Fruit fly (Drosophila melanogaster) Kc167 (cell line): Measurements from ENCODE around the gene ovo.

ENCODE experiments used
- Myc ChIP-seq: fragments of >200 bp; optimal IDR thresholded peaks from 2 replicates; lab custom pipeline; 2017; ENCODE audit warnings: missing external identifiers
- Sin3A ChIP-seq: fragments of >200 bp; optimal IDR thresholded peaks from 2 replicates; lab custom pipeline; 2018; ENCODE audit warnings: missing external identifiers
- h ChIP-seq: fragments of >200 bp; optimal IDR thresholded peaks from 3 replicates; lab custom pipeline; 2018; ENCODE audit warnings: missing external identifiers
- ttk ChIP-seq: sonication (Bioruptor generic); optimal IDR thresholded peaks from 2 replicates; lab custom pipeline; 2017; ENCODE audit warnings: missing external identifiers

dm6 chrX:5046256-5046894 is 1.7 kb upstream of the ovo start:
- TF ChIP-seq Sin3A (lab: Kevin White, UChicago): no peak
- no peak for TF ChIP-seq h (lab: Kevin White, UChicago)
- TF ChIP-seq Myc (lab: Kevin White, UChicago): no peak
- TF ChIP-seq ttk: no peak
